Worm (Caenorhabditis elegans) whole organism, mixed stage, embryonic: ENCODE data around the gene Y105C5B.19.

Experiments
- M03D4.4 ChIP-seq: sonication (generic microtip); optimal IDR thresholded peaks from 2 replicates; lab custom pipeline; 2017; ENCODE audit warnings: mild to moderate bottlenecking, missing genetic modification characterization, missing compliant biosample characterization
- bed-3 ChIP-seq: fragments of 200-800 bp; sonication (Bioruptor generic); optimal IDR thresholded peaks from 3 replicates; lab custom pipeline; 2018; ENCODE audit warnings: mild to moderate bottlenecking, missing genetic modification characterization, moderate library complexity, missing compliant biosample characterization
- ceh-39 ChIP-seq: fragments of 150-350 bp; optimal IDR thresholded peaks from 2 replicates; lab custom pipeline; 2014; ENCODE audit warnings: missing biosample characterization, missing genetic modification characterization
- ceh-43 ChIP-seq: fragments of 200-800 bp; sonication (Bioruptor generic); optimal IDR thresholded peaks from 2 replicates; lab custom pipeline; 2018; ENCODE audit warnings: mild to moderate bottlenecking, missing genetic modification characterization, moderate library complexity, missing compliant biosample characterization
- ceh-83 ChIP-seq: fragments of 200-800 bp; sonication (Bioruptor generic); optimal IDR thresholded peaks from 2 replicates; lab custom pipeline; 2018; ENCODE audit warnings: mild to moderate bottlenecking, missing genetic modification characterization, missing compliant biosample characterization
- ces-1 ChIP-seq: fragments of 150-350 bp; optimal IDR thresholded peaks from 2 replicates; lab custom pipeline; 2014; ENCODE audit warnings: missing biosample characterization, missing genetic modification reagents, missing genetic modification characterization
- cnd-1 ChIP-seq: fragments of 200-800 bp; sonication (Bioruptor generic); optimal IDR thresholded peaks from 2 replicates; lab custom pipeline; 2018; ENCODE audit warnings: mild to moderate bottlenecking, missing genetic modification characterization, missing compliant biosample characterization
- drap-1 ChIP-seq: fragments of 200-800 bp; sonication (Bioruptor generic); optimal IDR thresholded peaks from 3 replicates; lab custom pipeline; 2018; ENCODE audit warnings: mild to moderate bottlenecking, missing genetic modification characterization, missing compliant biosample characterization
- elt-1 ChIP-seq: sonication (generic microtip); optimal IDR thresholded peaks from 2 replicates; lab custom pipeline; 2017; ENCODE audit warnings: missing genetic modification characterization, mild to moderate bottlenecking, missing compliant biosample characterization, antibody characterized with exemption, moderate library complexity, borderline replicate concordance; ENCODE audit not compliant: insufficient read depth
- elt-3 ChIP-seq: fragments of 150-350 bp; optimal IDR thresholded peaks from 2 replicates; lab custom pipeline; 2014; ENCODE audit warnings: missing biosample characterization, missing genetic modification characterization
- flh-1 ChIP-seq: fragments of 200-800 bp; sonication (Bioruptor generic); optimal IDR thresholded peaks from 2 replicates; lab custom pipeline; 2018; ENCODE audit warnings: mild to moderate bottlenecking, missing genetic modification characterization, moderate library complexity, missing compliant biosample characterization
- ham-2 ChIP-seq: fragments of 200-800 bp; sonication (Bioruptor generic); optimal IDR thresholded peaks from 2 replicates; lab custom pipeline; 2018; ENCODE audit warnings: mild to moderate bottlenecking, missing genetic modification characterization, missing compliant biosample characterization
- hlh-1 ChIP-seq: fragments of 150-350 bp; optimal IDR thresholded peaks from 2 replicates; lab custom pipeline; 2014; ENCODE audit warnings: missing biosample characterization, missing genetic modification reagents, missing genetic modification characterization
- lin-13 ChIP-seq: fragments of 150-350 bp; optimal IDR thresholded peaks from 2 replicates; lab custom pipeline; 2014; ENCODE audit warnings: missing biosample characterization, missing genetic modification characterization
- lin-32 ChIP-seq: fragments of 200-800 bp; sonication (Bioruptor generic); optimal IDR thresholded peaks from 2 replicates; lab custom pipeline; 2018; ENCODE audit warnings: mild to moderate bottlenecking, missing genetic modification characterization, missing compliant biosample characterization
- lsy-2 ChIP-seq: fragments of 150-350 bp; optimal IDR thresholded peaks from 2 replicates; lab custom pipeline; 2014; ENCODE audit warnings: missing biosample characterization, missing genetic modification characterization
- mab-5 ChIP-seq: fragments of 150-350 bp; optimal IDR thresholded peaks from 2 replicates; lab custom pipeline; 2014; ENCODE audit warnings: missing biosample characterization, missing genetic modification characterization
- mls-2 ChIP-seq: sonication (generic microtip); optimal IDR thresholded peaks from 2 replicates; lab custom pipeline; 2016; ENCODE audit warnings: mild to moderate bottlenecking, missing genetic modification characterization, moderate library complexity, missing compliant biosample characterization
- nhr-12 ChIP-seq: fragments of 150-350 bp; optimal IDR thresholded peaks from 2 replicates; lab custom pipeline; 2014; ENCODE audit warnings: missing biosample characterization, missing genetic modification characterization
- nhr-2 ChIP-seq: fragments of 150-350 bp; optimal IDR thresholded peaks from 2 replicates; lab custom pipeline; 2014; ENCODE audit warnings: missing biosample characterization, missing genetic modification characterization
- nhr-237 ChIP-seq: fragments of 150-350 bp; optimal IDR thresholded peaks from 2 replicates; lab custom pipeline; 2014; ENCODE audit warnings: missing biosample characterization, missing genetic modification characterization
- nhr-28 ChIP-seq: fragments of 150-350 bp; optimal IDR thresholded peaks from 2 replicates; lab custom pipeline; 2014; ENCODE audit warnings: missing biosample characterization, missing genetic modification characterization
- pha-4 ChIP-seq: fragments of 150-350 bp; optimal IDR thresholded peaks from 2 replicates; lab custom pipeline; 2018; ENCODE audit warnings: missing biosample characterization, missing genetic modification reagents, missing genetic modification characterization
- sem-2 ChIP-seq: fragments of 200-800 bp; sonication (Bioruptor generic); optimal IDR thresholded peaks from 2 replicates; lab custom pipeline; 2018; ENCODE audit warnings: mild to moderate bottlenecking, missing genetic modification characterization, missing compliant biosample characterization
- snpc-4 ChIP-seq: fragments of 150-350 bp; optimal IDR thresholded peaks from 2 replicates; lab custom pipeline; 2014; ENCODE audit warnings: missing biosample characterization, missing genetic modification characterization
- sptf-1 ChIP-seq: sonication (generic microtip); optimal IDR thresholded peaks from 2 replicates; lab custom pipeline; 2017; ENCODE audit warnings: mild to moderate bottlenecking, missing genetic modification characterization, moderate library complexity, missing compliant biosample characterization
- tbx-8 ChIP-seq: fragments of 200-800 bp; sonication (Bioruptor generic); optimal IDR thresholded peaks from 2 replicates; lab custom pipeline; 2018; ENCODE audit warnings: mild to moderate bottlenecking, missing genetic modification characterization, moderate library complexity, missing compliant biosample characterization
- unc-120 ChIP-seq: sonication (generic microtip); optimal IDR thresholded peaks from 2 replicates; lab custom pipeline; 2017; ENCODE audit warnings: missing genetic modification characterization, missing compliant biosample characterization; ENCODE audit not compliant: poor library complexity, severe bottlenecking
- unc-39 ChIP-seq: fragments of 150-350 bp; optimal IDR thresholded peaks from 2 replicates; lab custom pipeline; 2014; ENCODE audit warnings: missing biosample characterization, missing genetic modification characterization
- unc-62 ChIP-seq: fragments of 150-350 bp; optimal IDR thresholded peaks from 2 replicates; lab custom pipeline; 2014; ENCODE audit warnings: missing biosample characterization, missing genetic modification reagents, missing genetic modification characterization
- zip-8 ChIP-seq: fragments of 150-350 bp; optimal IDR thresholded peaks from 2 replicates; lab custom pipeline; 2014; ENCODE audit warnings: missing biosample characterization, missing genetic modification characterization
- ztf-11 ChIP-seq: fragments of 150-350 bp; optimal IDR thresholded peaks from 2 replicates; lab custom pipeline; 2014; ENCODE audit warnings: missing biosample characterization, missing genetic modification characterization

Y105C5B.19 gene

ce11 chrIV:15941403-15941802, 42.4 kb downstream of the Y105C5B.19 start, which contains the start of gene Y105C5B.11:
Y105C5B.11 (minus strand) TSS chrIV:15941503.
- TF ChIP-seq tbx-8 (no peak), unc-39 (no peak), lsy-2 (no peak)
- TF ChIP-seq, all 35 proteins: peak for 0

ce11 chrIV:15940811-15941210, 43.0 kb downstream of the Y105C5B.19 start:
- no peak for TF ChIP-seq nhr-2 (tag; lab: Kevin White, UChicago)
- TF ChIP-seq ces-1 (GFP tag; lab: Kevin White, UChicago): no peak
- TF ChIP-seq lin-13 (tag; lab: Kevin White, UChicago): no peak
- no peak for TF ChIP-seq nhr-12 (tag; lab: Kevin White, UChicago)
- no peak for TF ChIP-seq ham-2 (GFP tag; lab: Kevin White, UChicago)
- TF ChIP-seq nhr-237 (tag; lab: Kevin White, UChicago): no peak
- no peak for TF ChIP-seq pha-4 (tag; lab: Kevin White, UChicago)
- no peak for TF ChIP-seq unc-39
- TF ChIP-seq mls-2 (tag; lab: Kevin White, UChicago): no peak
- TF ChIP-seq drap-1 (GFP tag; lab: Kevin White, UChicago): no peak
- no peak for TF ChIP-seq mab-5

- TF ChIP-seq flh-1 (no peak), ceh-83 (GFP tag; lab: Kevin White, UChicago) (peak; percentile 10)
These were observed 45.3 kb downstream of the Y105C5B.19 start for ce11 chrIV:15938471-15938870.

ce11 chrIV:15937088-15937487, 46.7 kb downstream of the Y105C5B.19 start:
- TF ChIP-seq unc-62 (GFP tag; lab: Kevin White, UChicago) (no peak), unc-120 (tag; lab: Kevin White, UChicago) (no peak), lin-32 (GFP tag; lab: Kevin White, UChicago) (no peak), drap-1 (GFP tag; lab: Kevin White, UChicago) (no peak), hlh-1 (tag; lab: Kevin White, UChicago) (no peak), bed-3 (no peak), ceh-39 (no peak), lsy-2 (no peak), ces-1 (GFP tag; lab: Kevin White, UChicago) (no peak), elt-1 (tag; lab: Kevin White, UChicago) (no peak), nhr-28 (tag; lab: Kevin White, UChicago) (no peak)

ce11 chrIV:15933814-15934213, 50.0 kb downstream of the Y105C5B.19 start, which contains the start of gene srv-16:
srv-16 (minus strand) TSS chrIV:15933914.
- TF ChIP-seq tbx-8 (no peak), sem-2 (GFP tag; lab: Kevin White, UChicago) (no peak), ceh-83 (GFP tag; lab: Kevin White, UChicago) (no peak), sptf-1 (no peak), zip-8 (no peak), lin-32 (GFP tag; lab: Kevin White, UChicago) (no peak), snpc-4 (no peak), ces-1 (GFP tag; lab: Kevin White, UChicago) (no peak), bed-3 (no peak), hlh-1 (tag; lab: Kevin White, UChicago) (no peak), ceh-43 (GFP tag; lab: Kevin White, UChicago) (no peak), mls-2 (tag; lab: Kevin White, UChicago) (no peak), flh-1 (no peak)
- TF ChIP-seq, all 35 proteins: peak for 0

- peak; percentile 35 for TF ChIP-seq M03D4.4 (tag; lab: Kevin White, UChicago)
- no peak for TF ChIP-seq unc-39
- no peak for TF ChIP-seq ztf-11 (tag; lab: Kevin White, UChicago)
- TF ChIP-seq elt-3 (tag; lab: Kevin White, UChicago): no peak
- TF ChIP-seq ceh-43 (GFP tag; lab: Kevin White, UChicago): no peak
- no peak for TF ChIP-seq tbx-8
- TF ChIP-seq ces-1 (GFP tag; lab: Kevin White, UChicago): no peak
- no peak for TF ChIP-seq snpc-4
- no peak for TF ChIP-seq sem-2 (GFP tag; lab: Kevin White, UChicago)
- no peak for TF ChIP-seq cnd-1 (tag; lab: Kevin White, UChicago)
- TF ChIP-seq ceh-83 (GFP tag; lab: Kevin White, UChicago): no peak
- TF ChIP-seq zip-8: no peak
- TF ChIP-seq lin-32 (GFP tag; lab: Kevin White, UChicago): peak; percentile 4
- TF ChIP-seq sptf-1: peak; percentile 22
- TF ChIP-seq lin-13 (tag; lab: Kevin White, UChicago): no peak
- TF ChIP-seq drap-1 (GFP tag; lab: Kevin White, UChicago): peak; percentile 48
- TF ChIP-seq, all 35 proteins: peak for 4
These were observed 51.9 kb downstream of the Y105C5B.19 start for ce11 chrIV:15931833-15932232.
